Fruit fly (Drosophila melanogaster): ENCODE data around the gene BuGZ.

BuGZ gene

DNA sequence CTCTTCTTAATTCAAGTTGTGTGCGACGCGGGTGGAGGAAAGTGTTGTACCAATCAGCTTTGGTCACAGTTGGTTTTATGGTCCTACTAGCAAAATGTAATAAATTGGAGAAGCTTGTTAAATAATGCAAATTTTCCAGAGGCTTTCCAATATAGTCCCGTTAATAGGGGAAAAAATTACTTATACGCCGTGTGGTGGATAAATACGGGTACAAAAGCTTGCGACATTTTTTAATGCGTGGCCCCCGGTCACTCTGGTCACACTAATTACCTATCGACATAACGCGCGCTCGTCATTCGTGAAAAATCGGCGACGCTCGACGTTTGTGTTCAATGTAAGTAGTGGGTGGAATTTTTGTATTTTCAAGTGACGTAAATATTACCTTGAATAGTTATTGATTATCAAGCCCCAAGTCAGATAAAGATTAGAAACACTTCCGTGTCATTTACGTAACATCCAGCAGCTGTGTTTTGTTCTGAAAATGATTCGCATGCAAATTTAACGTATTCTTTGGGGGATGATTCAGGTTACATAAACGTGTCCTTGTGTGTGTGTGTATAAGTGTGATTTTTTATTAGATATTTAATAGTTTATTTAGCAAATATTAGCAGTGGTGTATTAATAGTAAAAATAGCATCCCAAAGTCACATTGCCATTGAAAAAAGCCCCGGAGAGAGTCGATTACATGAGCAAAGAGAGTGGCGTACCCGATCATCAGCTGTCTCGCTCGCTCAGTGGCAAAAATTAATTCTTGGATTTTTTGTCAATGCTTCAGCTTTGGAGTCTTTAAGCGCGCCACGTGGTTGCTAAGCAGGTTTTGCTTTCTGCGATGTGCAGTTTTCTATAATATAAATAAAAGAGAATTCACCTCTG, 23.3 kb upstream of the BuGZ start, which contains the start of gene Cyt-c-p:
Gene Cyt-c-p, plus strand, starts transcription at position 290 of the 873 bp plus-strand sequence.
- TF ChIP-seq CG17801 (GFP tag; optimal IDR thresholded peaks at IDR 0.05; ENCODE audit: partially characterized antibody) = peak; percentile 19

DNA sequence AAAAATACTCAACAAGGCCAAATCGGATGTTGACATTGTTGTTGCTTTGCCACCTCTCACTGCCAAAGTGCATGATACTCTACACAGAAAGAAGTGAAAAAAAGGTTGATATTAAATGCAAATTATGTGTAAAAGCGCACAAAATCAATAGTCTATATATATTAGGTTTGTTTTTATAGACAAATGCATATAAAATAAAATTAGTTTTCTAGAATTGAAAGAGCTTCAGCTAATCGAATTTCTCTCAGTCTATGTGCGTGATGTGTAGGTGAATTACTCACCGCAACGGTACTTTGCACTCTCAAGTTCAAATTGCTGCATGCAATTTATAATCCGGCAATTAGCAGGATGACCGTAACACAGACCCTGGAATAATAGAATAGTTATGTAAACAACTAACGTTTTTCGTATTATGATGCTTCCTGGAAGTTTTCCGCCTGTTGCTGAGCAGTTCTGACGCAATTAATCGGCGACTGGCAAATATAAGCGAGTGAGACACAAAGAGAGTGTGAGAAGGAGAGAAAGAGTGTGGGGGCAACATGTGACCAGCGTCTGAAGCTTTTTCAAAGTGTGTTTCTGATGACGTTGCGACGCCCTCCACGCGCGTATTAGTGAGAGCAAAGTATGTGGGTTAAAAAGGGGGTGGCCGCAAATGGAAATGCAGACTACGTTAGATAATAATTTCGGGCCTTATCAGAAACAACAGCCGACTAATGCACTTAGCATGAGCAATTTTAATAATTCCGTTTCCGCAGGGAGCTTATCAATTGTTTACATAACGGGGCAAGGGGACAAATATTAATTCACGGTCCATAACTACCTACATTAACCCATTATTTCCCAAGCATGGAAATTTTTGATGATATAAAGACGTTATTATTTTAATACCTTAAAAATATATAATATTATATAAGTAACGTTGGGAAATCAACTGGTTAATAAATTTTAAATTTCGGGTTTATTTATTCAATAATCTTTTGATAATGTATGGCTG, 22.2 kb upstream of the BuGZ start:
- TF ChIP-seq CG17801 (GFP tag; optimal IDR thresholded peaks at IDR 0.05; ENCODE audit: partially characterized antibody) = peak; percentile 97

DNA sequence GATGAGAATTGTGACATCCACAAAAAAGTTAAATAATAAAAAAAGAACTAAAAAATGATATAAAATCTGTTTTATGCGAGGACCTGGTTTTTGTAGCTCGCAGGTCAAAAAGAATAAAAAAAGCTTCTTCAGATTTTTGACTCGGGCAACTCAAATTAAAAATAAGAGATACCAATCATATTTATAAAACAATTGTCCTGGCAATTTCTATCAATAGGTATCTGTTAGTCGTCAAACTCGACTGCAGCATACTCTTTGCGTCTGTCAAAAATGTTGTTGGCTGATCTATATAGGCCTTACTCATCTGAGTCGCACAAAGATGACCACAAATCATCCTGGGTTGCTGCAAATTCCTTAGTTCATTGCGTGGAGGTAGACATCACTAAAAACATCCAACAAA, 20.6 kb upstream of the BuGZ start:
- no peak for TF ChIP-seq CG17801 (GFP tag; optimal IDR thresholded peaks at IDR 0.05; ENCODE audit: partially characterized antibody)

DNA sequence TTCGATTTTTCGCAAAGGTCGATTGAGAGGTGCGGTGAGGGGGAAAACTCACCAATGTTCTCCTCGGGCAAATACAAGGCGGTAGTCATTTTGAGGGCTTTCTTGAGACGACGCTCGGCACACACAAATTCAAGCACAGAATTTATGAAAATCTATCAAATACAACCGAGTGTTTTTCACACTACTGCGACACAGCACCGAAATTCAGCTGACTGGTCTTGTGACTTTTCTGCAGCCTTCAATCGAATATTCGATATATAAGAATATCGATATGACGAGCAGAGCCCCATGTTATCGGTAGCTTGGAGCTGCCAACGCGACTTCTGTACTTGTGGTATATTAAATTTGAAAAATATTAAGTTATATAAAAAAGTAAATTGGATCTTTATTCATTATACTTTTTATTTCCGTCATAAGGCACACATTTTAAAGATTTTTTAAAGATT, 15.6 kb upstream of the BuGZ start, which contains the start of gene VhaSFD:
Gene VhaSFD, minus strand, starts transcription at position 249 of the 446 bp plus-strand sequence.
- TF ChIP-seq CG17801 (GFP tag; optimal IDR thresholded peaks at IDR 0.05; ENCODE audit: partially characterized antibody) = peak; percentile 44

DNA sequence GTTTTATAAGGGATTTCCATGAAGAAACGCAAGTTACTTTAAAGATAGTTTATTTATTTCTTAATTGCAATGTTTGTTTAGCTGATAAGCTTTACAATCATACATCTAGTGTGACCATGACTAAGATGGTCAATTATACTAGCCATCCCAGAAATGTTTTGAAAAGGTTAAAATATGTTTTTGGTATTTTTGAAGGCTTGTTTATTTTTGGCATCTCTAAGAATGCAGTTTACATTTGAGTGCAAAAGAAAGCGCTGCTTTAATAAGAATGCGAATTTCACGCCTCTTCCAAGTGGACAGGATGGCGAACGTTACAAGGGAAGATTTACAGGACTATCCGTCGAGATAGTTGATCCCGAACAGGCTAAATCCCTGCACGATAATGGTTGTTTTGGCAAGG, 13.6 kb upstream of the BuGZ start, which contains the start of gene Tsen2:
Gene Tsen2, plus strand, starts transcription at position 222 of the 400 bp plus-strand sequence.
- no peak for TF ChIP-seq CG17801 (GFP tag; optimal IDR thresholded peaks at IDR 0.05; ENCODE audit: partially characterized antibody)

DNA sequence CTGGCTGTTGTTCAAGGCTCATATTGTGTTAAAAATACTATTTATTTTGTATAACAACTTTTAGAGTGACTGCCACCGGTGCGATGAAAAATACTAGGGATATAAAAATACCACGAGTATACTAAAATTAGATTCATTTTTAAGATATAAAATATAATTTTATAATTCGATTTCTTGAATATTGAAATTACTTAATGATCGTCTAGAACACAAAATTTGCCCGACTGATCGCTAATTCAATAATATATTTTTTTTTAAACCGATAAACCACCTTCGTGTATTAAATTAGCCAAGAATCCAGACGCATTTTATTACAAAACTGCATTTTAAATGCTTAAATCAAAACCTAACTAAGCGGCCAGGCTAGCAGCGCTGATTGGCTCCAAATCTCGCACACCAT, 12.3 kb upstream of the BuGZ start, which contains the start of gene CG17996:
Gene CG17996, minus strand, starts transcription at position 101 of the 400 bp plus-strand sequence.
- TF ChIP-seq CG17801 (GFP tag; optimal IDR thresholded peaks at IDR 0.05; ENCODE audit: partially characterized antibody) = no peak

DNA sequence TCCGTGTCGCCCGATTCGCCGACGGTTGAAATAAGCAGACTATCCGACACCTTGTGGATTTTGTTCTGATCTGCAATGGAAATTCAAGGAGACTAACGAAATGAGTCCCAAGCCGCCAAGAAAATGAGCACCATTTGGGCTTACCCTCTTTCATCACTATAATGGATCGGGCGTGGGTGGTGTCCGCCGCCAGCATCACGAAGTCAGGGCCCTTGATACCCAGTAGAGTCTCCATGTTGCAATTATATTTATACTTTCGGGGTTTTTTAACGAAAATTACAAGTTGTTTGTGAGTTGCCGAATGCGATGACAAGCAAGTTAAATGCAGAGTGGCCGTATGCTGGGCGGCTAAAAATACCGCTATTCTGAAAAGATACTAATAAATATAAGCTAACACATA, 11.4 kb upstream of the BuGZ start, which contains the start of gene Prosbeta4:
Gene Prosbeta4, minus strand, starts transcription at position 335 of the 400 bp plus-strand sequence.
- no peak for TF ChIP-seq CG17801 (GFP tag; optimal IDR thresholded peaks at IDR 0.05; ENCODE audit: partially characterized antibody)

DNA sequence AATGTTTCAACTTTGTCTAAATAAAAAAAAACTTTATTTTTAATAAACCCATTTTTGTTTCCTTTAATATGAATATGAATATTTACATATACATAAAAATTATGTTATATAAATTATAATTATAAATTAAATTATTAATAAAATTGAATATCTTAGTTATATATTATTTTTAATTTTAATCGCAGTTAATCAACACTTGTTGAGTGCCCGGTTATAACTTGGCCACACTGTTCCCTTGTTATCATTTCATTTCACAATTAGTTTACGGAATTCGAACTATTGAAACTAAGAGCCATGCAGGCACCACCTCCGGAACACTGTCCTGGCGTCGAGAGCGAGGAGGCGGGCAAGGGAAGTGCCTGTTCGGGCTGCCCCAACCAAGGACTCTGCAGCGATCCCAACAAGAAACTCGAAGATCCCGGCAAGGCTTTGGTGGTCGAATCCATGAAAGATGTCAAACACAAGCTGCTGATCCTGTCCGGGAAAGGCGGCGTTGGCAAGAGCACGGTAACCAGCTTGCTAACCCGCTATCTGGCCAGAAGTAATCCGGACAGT, 10.8 kb upstream of the BuGZ start, which contains the start of gene Nubp1:
Gene Nubp1, plus strand, starts transcription at position 213 of the 555 bp plus-strand sequence.
- no peak for TF ChIP-seq CG17801 (GFP tag; optimal IDR thresholded peaks at IDR 0.05; ENCODE audit: partially characterized antibody)

DNA sequence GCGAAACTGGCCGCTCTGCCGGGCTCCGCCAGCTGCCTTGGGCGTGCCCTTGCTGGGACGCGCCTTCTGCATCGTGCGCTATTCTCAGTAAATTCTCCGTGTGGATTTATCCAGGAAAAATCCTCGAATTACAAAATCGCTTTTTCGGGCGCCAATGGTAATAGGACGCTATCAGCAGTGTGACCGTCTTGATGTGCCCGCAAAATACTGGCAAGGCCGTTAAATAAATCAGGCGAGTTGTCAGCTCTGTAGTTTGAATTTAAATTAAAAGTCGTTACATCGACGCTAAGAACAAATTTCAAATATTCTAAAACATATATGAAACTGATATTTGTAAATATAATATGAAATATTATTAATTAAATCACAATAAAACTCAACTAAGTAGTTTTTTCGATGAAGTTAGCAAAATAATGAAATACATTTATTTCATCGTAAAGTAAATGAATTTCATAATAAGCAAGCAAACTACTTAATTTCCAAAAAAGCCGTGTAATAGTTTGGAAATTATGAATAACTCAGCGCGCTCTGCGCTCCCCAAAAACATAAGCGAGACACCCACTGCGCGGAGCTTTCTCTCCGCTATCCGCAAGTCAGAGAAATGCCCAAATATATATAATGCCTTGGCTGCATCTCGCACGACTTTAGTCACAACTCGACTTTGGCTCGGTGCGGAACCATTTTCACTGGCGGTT, 4.9 kb upstream of the BuGZ start, which contains the start of the genes glu and ChLD3:
Gene glu, minus strand, starts transcription at position 183 of the 695 bp plus-strand sequence.
Gene ChLD3, plus strand, starts transcription at position 645 of the 695 bp plus-strand sequence.
- TF ChIP-seq CG17801 (GFP tag; optimal IDR thresholded peaks at IDR 0.05; ENCODE audit: partially characterized antibody) = no peak

DNA sequence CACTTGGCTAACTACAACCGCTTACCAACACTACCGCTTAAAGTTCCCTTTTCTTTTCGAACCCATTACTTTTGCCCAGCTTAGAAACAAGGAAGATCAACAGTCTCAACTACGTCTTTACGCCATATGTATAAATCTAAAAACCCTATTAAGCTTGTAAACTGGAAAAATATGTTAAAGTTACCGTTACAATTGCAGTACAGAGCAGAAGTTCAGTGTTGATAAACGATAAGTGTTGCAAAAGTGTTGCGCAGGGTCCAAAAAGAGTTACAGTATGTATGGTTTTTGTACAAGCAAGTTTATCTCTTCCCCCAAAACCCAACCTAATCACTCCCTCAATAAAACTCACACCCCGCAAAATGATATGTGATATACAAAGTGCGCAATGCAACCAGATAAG, 3.9 kb downstream of the BuGZ start:
- no peak for TF ChIP-seq CG17801 (GFP tag; optimal IDR thresholded peaks at IDR 0.05; ENCODE audit: partially characterized antibody)

DNA sequence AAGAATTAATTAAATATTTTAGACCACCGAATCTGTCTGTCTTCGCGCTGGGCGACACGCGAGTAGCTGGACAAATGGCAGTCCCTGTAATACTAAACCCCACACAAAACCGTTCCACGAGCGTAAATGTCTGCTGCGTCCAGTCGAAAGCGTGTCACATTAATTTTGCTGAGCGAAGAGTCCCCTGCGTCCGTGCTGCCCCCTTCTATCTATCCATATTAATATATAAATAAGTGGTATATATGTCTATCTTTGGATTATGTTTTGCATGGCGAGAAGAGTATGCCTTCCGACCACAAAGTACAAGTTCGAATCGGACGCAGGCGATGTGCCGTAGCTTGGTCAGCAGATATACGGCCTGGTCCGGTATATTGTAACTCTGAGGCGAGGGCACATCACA, 9.1 kb downstream of the BuGZ start:
- TF ChIP-seq CG17801 (GFP tag; optimal IDR thresholded peaks at IDR 0.05; ENCODE audit: partially characterized antibody) = no peak

DNA sequence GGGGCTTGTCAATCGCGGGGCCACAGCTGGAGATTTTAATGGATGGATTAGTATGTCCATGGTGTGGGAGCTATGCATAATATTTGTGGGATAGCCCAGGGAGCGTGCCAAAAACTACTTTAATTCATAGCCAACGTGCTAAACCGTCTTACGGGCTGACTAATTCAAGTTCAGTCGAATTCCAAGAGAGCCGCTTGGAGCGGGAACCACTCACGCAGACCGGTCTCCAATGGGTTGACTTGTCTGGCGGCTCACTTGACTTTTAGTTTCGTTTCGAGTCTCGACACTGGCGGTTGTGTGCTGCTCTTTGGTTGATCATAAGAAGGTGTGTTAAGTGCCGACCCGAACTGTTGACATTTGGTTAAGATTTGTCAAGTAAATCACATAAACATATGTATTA, 10.9 kb downstream of the BuGZ start, which contains the start of gene yellow-b:
Gene yellow-b, plus strand, starts transcription at position 263 of the 400 bp plus-strand sequence.
- TF ChIP-seq CG17801 (GFP tag; optimal IDR thresholded peaks at IDR 0.05; ENCODE audit: partially characterized antibody) = no peak

DNA sequence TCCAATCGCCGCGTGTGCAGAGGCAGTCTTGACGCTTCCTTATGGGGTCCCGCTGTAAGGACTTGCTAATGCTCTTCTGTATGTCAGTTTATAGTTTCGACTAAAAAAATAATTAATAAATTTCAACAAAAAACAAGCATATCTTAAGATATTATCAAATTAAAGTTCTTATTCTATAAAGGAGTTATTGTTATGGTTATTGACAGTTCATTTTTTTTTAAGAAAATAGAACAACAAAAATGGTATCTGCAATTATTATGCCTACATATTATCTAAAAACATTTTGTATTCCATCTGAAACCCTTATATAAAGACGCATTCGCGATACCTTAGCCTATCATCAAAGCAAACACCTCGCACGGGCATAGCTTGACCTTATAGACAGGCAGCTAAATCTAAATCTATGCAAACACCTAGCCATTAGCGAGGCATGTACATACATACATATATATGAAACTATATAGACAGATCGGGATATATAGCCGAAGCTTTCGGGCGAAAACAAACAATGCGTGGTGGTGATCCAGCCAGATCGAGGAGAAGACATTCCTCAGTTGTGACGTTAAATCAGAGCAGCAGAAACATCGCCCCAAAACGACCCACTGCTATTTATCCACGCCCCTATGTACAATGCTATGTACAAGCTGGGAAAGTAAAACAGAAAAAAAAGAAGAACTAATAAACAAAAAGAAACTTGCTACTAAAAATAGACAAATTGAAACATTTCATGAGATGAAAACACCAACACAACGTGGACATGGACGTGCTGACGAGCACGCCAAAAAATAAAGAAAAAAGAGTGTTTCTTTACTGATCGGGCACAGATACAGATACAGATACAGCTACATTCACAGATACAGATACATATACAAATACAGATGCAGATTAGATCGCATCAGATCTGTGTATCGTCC, 17.6 kb downstream of the BuGZ start, which contains the start of gene ppk17:
Gene ppk17, minus strand, starts transcription at position 51 of the 914 bp plus-strand sequence.
- no peak for TF ChIP-seq CG17801 (GFP tag; optimal IDR thresholded peaks at IDR 0.05; ENCODE audit: partially characterized antibody)

All from ovary, adult (tissue).